Fruit fly (Drosophila melanogaster) whole organism, embryonic: Measurements from ENCODE around the gene CG7173.
A peak's percentile ranks its signal among the peaks of the same experiment; 100 is the strongest.

ENCODE experiments used
- CG10209 ChIP-seq: fragments of 200-800 bp; sonication (Bioruptor generic); optimal IDR thresholded peaks from 3 replicates; lab custom pipeline; 2017; ENCODE audit warnings: missing biosample characterization, mild to moderate bottlenecking, missing genetic modification characterization, missing genetic modification reagents
- CG11695 ChIP-seq: fragments of 200-800 bp; sonication (Bioruptor generic); IDR thresholded peaks from 3 replicates; pipeline ENCODE4 v1.3.6; 2022; ENCODE audit warnings: missing biosample characterization, missing genetic modification characterization
- CG12659 ChIP-seq: fragments of 200-800 bp; sonication (Bioruptor generic); optimal IDR thresholded peaks from 3 replicates; lab custom pipeline; 2017; ENCODE audit warnings: mild to moderate bottlenecking, missing biosample characterization, missing genetic modification reagents, missing genetic modification characterization
- CG13123 ChIP-seq: fragments of 200-800 bp; sonication (Bioruptor generic); optimal IDR thresholded peaks from 2 replicates; lab custom pipeline; 2016; ENCODE audit warnings: missing biosample characterization, missing genetic modification characterization
- CG13624 ChIP-seq: fragments of 200-800 bp; sonication (Bioruptor generic); optimal IDR thresholded peaks from 2 replicates; lab custom pipeline; 2016; ENCODE audit warnings: missing biosample characterization, missing genetic modification characterization
- CG17186 ChIP-seq: fragments of 200-800 bp; sonication (Bioruptor generic); optimal IDR thresholded peaks from 3 replicates; lab custom pipeline; 2017; ENCODE audit warnings: missing biosample characterization, missing genetic modification reagents, missing genetic modification characterization
- CG17385 ChIP-seq: fragments of 200-800 bp; sonication (Bioruptor generic); optimal IDR thresholded peaks from 3 replicates; lab custom pipeline; 2018; ENCODE audit warnings: missing biosample characterization, mild to moderate bottlenecking, missing genetic modification characterization
- CG31365 ChIP-seq: fragments of 200-800 bp; sonication (Bioruptor generic); optimal IDR thresholded peaks from 2 replicates; lab custom pipeline; 2018; ENCODE audit warnings: missing biosample characterization, mild to moderate bottlenecking, missing genetic modification characterization
- CG32772 ChIP-seq: fragments of 200-800 bp; sonication (Bioruptor generic); IDR thresholded peaks from 2 replicates; pipeline ENCODE4 v1.3.6; 2022; ENCODE audit warnings: missing biosample characterization, missing genetic modification characterization
- CG33557 ChIP-seq: fragments of 200-800 bp; sonication (Bioruptor generic); optimal IDR thresholded peaks from 2 replicates; lab custom pipeline; 2019; ENCODE audit warnings: missing biosample characterization, mild to moderate bottlenecking, missing genetic modification characterization, moderate library complexity
- CG34376 ChIP-seq: fragments of 200-800 bp; sonication (Bioruptor generic); optimal IDR thresholded peaks from 2 replicates; lab custom pipeline; 2018; ENCODE audit warnings: missing biosample characterization, mild to moderate bottlenecking, missing genetic modification characterization
- CG4854 ChIP-seq: fragments of 200-800 bp; sonication (Bioruptor generic); optimal IDR thresholded peaks from 2 replicates; lab custom pipeline; 2016; ENCODE audit warnings: missing biosample characterization, missing genetic modification characterization, inconsistent platforms
- CG6175 ChIP-seq: fragments of 200-800 bp; sonication (Bioruptor generic); IDR thresholded peaks from 3 replicates; pipeline ENCODE4 v1.3.6; 2022; ENCODE audit warnings: missing biosample characterization, missing genetic modification characterization
- CG6254 ChIP-seq: fragments of 200-800 bp; sonication (Bioruptor generic); optimal IDR thresholded peaks from 3 replicates; lab custom pipeline; 2017; ENCODE audit warnings: mild to moderate bottlenecking, missing biosample characterization, missing genetic modification reagents, missing genetic modification characterization
- CG9876 ChIP-seq: fragments of 200-800 bp; sonication (Bioruptor generic); optimal IDR thresholded peaks from 2 replicates; lab custom pipeline; 2016; ENCODE audit warnings: missing biosample characterization, missing genetic modification characterization
- Camta ChIP-seq: fragments of 200-800 bp; sonication (Bioruptor generic); optimal IDR thresholded peaks from 2 replicates; lab custom pipeline; 2016; ENCODE audit warnings: missing biosample characterization, missing genetic modification characterization
- CoRest ChIP-seq: fragments of 200-800 bp; sonication (Bioruptor generic); optimal IDR thresholded peaks from 3 replicates; lab custom pipeline; 2018; ENCODE audit warnings: missing biosample characterization, mild to moderate bottlenecking, missing genetic modification characterization, moderate library complexity
- Dll ChIP-seq: fragments of 200-800 bp; sonication (Bioruptor generic); IDR thresholded peaks from 4 replicates; pipeline ENCODE4 v1.3.6; 2022; ENCODE audit warnings: missing biosample characterization, missing genetic modification characterization; ENCODE audit not compliant: partially characterized antibody
- Elba2 ChIP-seq: fragments of 200-800 bp; sonication (Bioruptor generic); optimal IDR thresholded peaks from 3 replicates; lab custom pipeline; 2016; ENCODE audit warnings: missing biosample characterization, missing genetic modification characterization
- H2.0 ChIP-seq: fragments of 200-800 bp; sonication (Bioruptor generic); IDR thresholded peaks from 2 replicates; pipeline ENCODE4 v1.3.6; 2022; ENCODE audit warnings: missing biosample characterization, missing genetic modification characterization
- Hmx ChIP-seq: fragments of 200-800 bp; sonication (Bioruptor generic); optimal IDR thresholded peaks from 2 replicates; lab custom pipeline; 2016; ENCODE audit warnings: missing biosample characterization, missing genetic modification characterization
- Med ChIP-seq: fragments of 200-800 bp; sonication (Bioruptor generic); peaks from one replicate; lab custom pipeline; 2016; ENCODE audit warnings: missing biosample characterization, missing genetic modification characterization, mild to moderate bottlenecking, inconsistent platforms, moderate library complexity
- NfI ChIP-seq: fragments of 200-800 bp; sonication (Bioruptor generic); optimal IDR thresholded peaks from 3 replicates; lab custom pipeline; 2018; ENCODE audit warnings: missing biosample characterization, mild to moderate bottlenecking, missing genetic modification characterization, moderate library complexity
- Scr ChIP-seq: fragments of 200-800 bp; sonication (Bioruptor generic); IDR thresholded peaks from 2 replicates; pipeline ENCODE4 v1.3.6; 2022; ENCODE audit warnings: missing biosample characterization, missing genetic modification characterization; ENCODE audit not compliant: partially characterized antibody
- Sox102F ChIP-seq: fragments of 200-800 bp; sonication (Bioruptor generic); optimal IDR thresholded peaks from 2 replicates; lab custom pipeline; 2018; ENCODE audit warnings: missing biosample characterization, mild to moderate bottlenecking, missing genetic modification characterization, moderate library complexity
- TFAM ChIP-seq: fragments of 200-800 bp; sonication (Bioruptor generic); optimal IDR thresholded peaks from 2 replicates; lab custom pipeline; 2017; ENCODE audit warnings: missing biosample characterization, missing genetic modification characterization, inconsistent platforms
- Taf1 ChIP-seq: fragments of 200-800 bp; sonication (Bioruptor generic); IDR thresholded peaks from 2 replicates; pipeline ENCODE4 v1.3.6; 2022; ENCODE audit warnings: missing biosample characterization, missing genetic modification characterization
- Vsx1 ChIP-seq: fragments of 200-800 bp; sonication (Bioruptor generic); optimal IDR thresholded peaks from 2 replicates; lab custom pipeline; 2017; ENCODE audit warnings: missing biosample characterization, mild to moderate bottlenecking, missing genetic modification characterization, missing genetic modification reagents
- al ChIP-seq: fragments of 200-800 bp; sonication (Bioruptor generic); IDR thresholded peaks from 2 replicates; pipeline ENCODE4 v1.3.6; 2022; ENCODE audit warnings: missing biosample characterization, missing genetic modification characterization
- ara ChIP-seq: fragments of 200-800 bp; sonication (Bioruptor generic); IDR thresholded peaks from 2 replicates; pipeline ENCODE4 v1.3.6; 2022; ENCODE audit warnings: missing biosample characterization, missing genetic modification characterization
- ato ChIP-seq: fragments of 200-800 bp; sonication (Bioruptor generic); IDR thresholded peaks from 2 replicates; pipeline ENCODE4 v1.3.6; 2022; ENCODE audit warnings: missing biosample characterization, missing genetic modification characterization; ENCODE audit not compliant: partially characterized antibody
- emc ChIP-seq: fragments of 200-800 bp; sonication (Bioruptor generic); optimal IDR thresholded peaks from 2 replicates; lab custom pipeline; 2016; ENCODE audit warnings: missing biosample characterization, missing genetic modification characterization
- fd3F ChIP-seq: fragments of 200-800 bp; sonication (Bioruptor generic); optimal IDR thresholded peaks from 2 replicates; lab custom pipeline; 2018; ENCODE audit warnings: missing biosample characterization, mild to moderate bottlenecking, missing genetic modification characterization, moderate library complexity
- ftz-f1 ChIP-seq: fragments of 200-800 bp; sonication (Bioruptor generic); optimal IDR thresholded peaks from 2 replicates; lab custom pipeline; 2016; ENCODE audit warnings: missing biosample characterization, missing genetic modification characterization
- gcm ChIP-seq: fragments of 200-800 bp; sonication (Bioruptor generic); optimal IDR thresholded peaks from 2 replicates; lab custom pipeline; 2019; ENCODE audit warnings: missing biosample characterization, mild to moderate bottlenecking, missing genetic modification characterization, moderate library complexity
- gem ChIP-seq: fragments of 200-800 bp; sonication (Bioruptor generic); optimal IDR thresholded peaks from 2 replicates; lab custom pipeline; 2019; ENCODE audit warnings: missing biosample characterization, mild to moderate bottlenecking, missing genetic modification characterization, moderate library complexity
- gsb ChIP-seq: fragments of 200-800 bp; sonication (Bioruptor generic); IDR thresholded peaks from 2 replicates; pipeline ENCODE4 v1.3.6; 2022; ENCODE audit warnings: missing biosample characterization, missing genetic modification characterization
- hb ChIP-seq: fragments of 200-800 bp; sonication (Bioruptor generic); IDR thresholded peaks from 3 replicates; pipeline ENCODE4 v1.3.6; 2022; ENCODE audit warnings: missing biosample characterization, missing genetic modification characterization; ENCODE audit not compliant: partially characterized antibody
- hth ChIP-seq: fragments of >200 bp; optimal IDR thresholded peaks from 2 replicates; lab custom pipeline; 2017; ENCODE audit warnings: inconsistent platforms
- jumu ChIP-seq: fragments of 200-800 bp; sonication (Bioruptor generic); optimal IDR thresholded peaks from 3 replicates; lab custom pipeline; 2016; ENCODE audit warnings: missing biosample characterization, missing genetic modification characterization
- mam ChIP-seq: fragments of 200-800 bp; sonication (Bioruptor generic); optimal IDR thresholded peaks from 3 replicates; lab custom pipeline; 2016; ENCODE audit warnings: missing biosample characterization, missing genetic modification characterization
- onecut ChIP-seq: fragments of 200-800 bp; sonication (Bioruptor generic); IDR thresholded peaks from 2 replicates; pipeline ENCODE4 v1.3.6; 2022; ENCODE audit warnings: missing biosample characterization, missing genetic modification characterization
- otp ChIP-seq: fragments of 200-800 bp; sonication (Bioruptor generic); IDR thresholded peaks from 3 replicates; pipeline ENCODE4, ENCODE4 v1.3.6; 2022; ENCODE audit warnings: missing biosample characterization, missing genetic modification characterization
- phol ChIP-seq: fragments of 200-800 bp; sonication (Bioruptor generic); optimal IDR thresholded peaks from 3 replicates; lab custom pipeline; 2018; ENCODE audit warnings: missing biosample characterization, mild to moderate bottlenecking, missing genetic modification characterization, moderate library complexity
- pzg ChIP-seq: fragments of 200-800 bp; sonication (Bioruptor generic); optimal IDR thresholded peaks from 3 replicates; lab custom pipeline; 2018; ENCODE audit warnings: missing biosample characterization, mild to moderate bottlenecking, missing genetic modification characterization, moderate library complexity
- stwl ChIP-seq: fragments of 200-800 bp; sonication (Bioruptor generic); optimal IDR thresholded peaks from 3 replicates; lab custom pipeline; 2018; ENCODE audit warnings: missing biosample characterization, mild to moderate bottlenecking, missing genetic modification characterization, moderate library complexity
- ttk ChIP-seq: fragments of 200-800 bp; sonication (Bioruptor generic); IDR thresholded peaks from 2 replicates; pipeline ENCODE4 v2.1.2; 2022; ENCODE audit warnings: missing biosample characterization, missing genetic modification characterization
- usp ChIP-seq: fragments of >200 bp; optimal IDR thresholded peaks from 2 replicates; lab custom pipeline; 2017; ENCODE audit warnings: missing biosample characterization, missing genetic modification characterization

CG7173 gene

dm6 chr3L:21539245-21540196 lies 18.5 kb downstream of the CG7173 start, which contains the start of the genes COX8 and VhaM9.7-b (continued):
- no peak for TF ChIP-seq CoRest (tag; lab: Kevin White, UChicago)
- peak; percentile 48; the same call in 1 of the 2 replicates for TF ChIP-seq ato
- peak; percentile 32 for TF ChIP-seq fd3F (GFP tag; lab: Kevin White, UChicago)
- no peak for TF ChIP-seq CG10209
- peak; percentile 77 for TF ChIP-seq phol (tag; lab: Kevin White, UChicago)
- TF ChIP-seq CG9876 (GFP tag; lab: Kevin White, UChicago): peak; percentile 53
- peak; percentile 12 for TF ChIP-seq emc (GFP tag; lab: Kevin White, UChicago)
- TF ChIP-seq CG17186 (GFP tag; lab: Kevin White, UChicago): no peak
- TF ChIP-seq Med (GFP tag; lab: Kevin White, UChicago): peak; percentile 85
- no peak for TF ChIP-seq TFAM (GFP tag; lab: Kevin White, UChicago)
- TF ChIP-seq CG13123: peak; percentile 45
- TF ChIP-seq NfI (GFP tag; lab: Kevin White, UChicago): peak; percentile 65
- TF ChIP-seq Dll (GFP tag; lab: Robert Waterston, UW): peak; percentile 80
- TF ChIP-seq hth (lab: Kevin White, UChicago): no peak
- peak; percentile 62; the same call in 1 of the 2 replicates for TF ChIP-seq Taf1 (GFP tag; lab: Robert Waterston, UW)
- peak; percentile 36 for TF ChIP-seq stwl (tag; lab: Kevin White, UChicago)
- peak; percentile 82 for TF ChIP-seq onecut (GFP tag; lab: Robert Waterston, UW)
- TF ChIP-seq pzg: peak; percentile 67
- no peak for TF ChIP-seq otp (GFP tag; lab: Robert Waterston, UW)
- no peak for TF ChIP-seq CG4854 (GFP tag; lab: Kevin White, UChicago)
- no peak; the same call in 1 of the 2 replicates for TF ChIP-seq CG32772 (GFP tag; lab: Robert Waterston, UW)
- no peak for TF ChIP-seq ftz-f1 (GFP tag; lab: Kevin White, UChicago)
- no peak for TF ChIP-seq Hmx
- TF ChIP-seq CG33557 (GFP tag; lab: Kevin White, UChicago): peak; percentile 32
- TF ChIP-seq gsb: no peak
- TF ChIP-seq gcm (GFP tag; lab: Kevin White, UChicago): no peak
- TF ChIP-seq Scr (GFP tag; lab: Robert Waterston, UW): peak; percentile 77
- peak; percentile 56 for TF ChIP-seq CG13624 (GFP tag; lab: Kevin White, UChicago)
- no peak for TF ChIP-seq CG11695 (GFP tag; lab: Robert Waterston, UW)
- peak; percentile 54; the same call in 1 of the 2 replicates for TF ChIP-seq ara (GFP tag; lab: Robert Waterston, UW)
- peak; percentile 27 for TF ChIP-seq CG34376 (GFP tag; lab: Kevin White, UChicago)
- TF ChIP-seq gem: no peak
- TF ChIP-seq Elba2 (GFP tag; lab: Kevin White, UChicago): peak; percentile 42
- peak; percentile 57; the same call in 1 of the 2 replicates for TF ChIP-seq al
- no peak for TF ChIP-seq Sox102F (GFP tag; lab: Kevin White, UChicago)
- peak; percentile 36 for TF ChIP-seq Camta (GFP tag; lab: Kevin White, UChicago)
- no peak for TF ChIP-seq Vsx1 (GFP tag; lab: Kevin White, UChicago)
- peak; percentile 48 for TF ChIP-seq H2.0
- peak; percentile 44 for TF ChIP-seq jumu (GFP tag; lab: Kevin White, UChicago)
- peak; percentile 83 for TF ChIP-seq mam (GFP tag; lab: Kevin White, UChicago)
- no peak for TF ChIP-seq CG6175 (GFP tag; lab: Robert Waterston, UW)
- peak; percentile 79 for TF ChIP-seq CG12659 (GFP tag; lab: Kevin White, UChicago)
- no peak for TF ChIP-seq usp (GFP tag; lab: Kevin White, UChicago)
- TF ChIP-seq CG17385 (GFP tag; lab: Kevin White, UChicago): peak; percentile 97
- TF ChIP-seq CG31365 (tag; lab: Kevin White, UChicago): no peak
- TF ChIP-seq ttk (GFP tag; lab: Robert Waterston, UW): no peak
- peak; percentile 99 for TF ChIP-seq CG6254
- 0 out of 3 replicates have a peak, but pooled peaks have one; percentile 54 for TF ChIP-seq hb (GFP tag; lab: Robert Waterston, UW)
